Worm (Caenorhabditis elegans): ENCODE data around the gene chil-10.

Gene chil-10

ce11 chrX:950482-950881 is 7.2 kb upstream of the chil-10 start, which contains the start of gene arr-1:
Gene arr-1, plus strand, starts transcription at chrX:950782.
- no peak for TF ChIP-seq unc-62 (GFP tag; optimal IDR thresholded peaks at IDR 0.05)

- TF ChIP-seq unc-62 (GFP tag; optimal IDR thresholded peaks at IDR 0.05) = no peak
Measured at ce11 chrX:952557-953083, 5.1 kb upstream of the chil-10 start.

DNA sequence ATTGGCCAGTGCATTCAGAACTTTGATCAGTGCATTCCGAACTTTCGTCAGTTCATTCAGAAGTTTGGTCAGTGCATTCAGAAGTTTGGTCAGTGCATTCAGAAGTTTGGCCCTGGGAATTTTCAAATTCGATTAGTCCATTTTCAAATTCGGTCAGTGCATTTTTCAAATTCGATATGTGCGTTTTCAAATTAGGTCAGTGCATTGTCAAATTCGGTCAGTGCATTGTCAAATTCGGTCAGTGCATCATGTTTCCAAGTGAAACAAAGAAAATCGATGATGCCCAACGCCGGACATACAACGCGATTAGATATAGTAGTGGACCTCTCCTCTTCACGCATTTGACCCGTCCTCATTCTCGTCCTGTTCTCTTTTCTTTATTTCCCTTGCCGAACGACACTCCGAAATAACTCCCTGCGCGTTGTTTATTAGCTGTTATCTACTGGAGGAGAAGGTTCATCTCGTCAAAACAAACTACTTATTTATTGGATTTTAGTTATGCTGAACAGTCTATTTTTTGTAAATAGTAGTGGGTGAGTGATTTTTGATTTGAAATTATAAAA is 3.1 kb upstream of the chil-10 start, which contains the start of gene apm-3:
apm-3 (plus strand) TSS at position 477 of the 563 bp plus-strand sequence.
- TF ChIP-seq unc-62 (GFP tag; optimal IDR thresholded peaks at IDR 0.05) = no peak

- no peak for TF ChIP-seq unc-62 (GFP tag; optimal IDR thresholded peaks at IDR 0.05)
Measured at ce11 chrX:960139-960538, 2.5 kb downstream of the chil-10 start.

DNA sequence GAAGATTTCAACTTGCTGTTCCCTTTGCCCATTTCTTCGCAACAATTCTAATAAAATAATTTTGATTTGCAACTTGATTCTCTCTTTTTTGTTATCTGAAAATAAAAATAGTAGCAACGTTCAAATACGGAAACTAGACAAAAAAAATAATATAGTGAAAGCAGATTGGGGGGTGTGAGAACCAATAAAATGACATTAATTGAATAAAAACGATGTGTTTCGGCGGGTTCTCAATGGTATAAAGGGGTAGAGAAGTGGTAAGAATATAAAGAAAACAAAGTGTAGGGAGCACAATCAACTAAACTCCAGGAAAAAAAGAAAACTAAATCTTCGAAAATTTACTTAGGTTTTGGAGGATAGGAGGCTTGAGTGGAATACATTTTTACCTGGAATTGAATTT is 5.5 kb downstream of the chil-10 start, which contains the start of gene ncs-1:
ncs-1 (minus strand) TSS at position 101 of the 400 bp plus-strand sequence.
- TF ChIP-seq unc-62 (GFP tag; optimal IDR thresholded peaks at IDR 0.05) = no peak

ce11 chrX:970072-970471 is 12.4 kb downstream of the chil-10 start, which contains the start of gene C44C1.6:
Gene C44C1.6, minus strand, starts transcription at chrX:970270.
- no peak for TF ChIP-seq unc-62 (GFP tag; optimal IDR thresholded peaks at IDR 0.05)

- no peak for TF ChIP-seq unc-62 (GFP tag; optimal IDR thresholded peaks at IDR 0.05)
Measured at ce11 chrX:974499-975235, 17.0 kb downstream of the chil-10 start, which contains the start of gene vps-45. Gene vps-45, minus strand, starts transcription at chrX:974848.

ce11 chrX:975236-975535 is 17.5 kb downstream of the chil-10 start:
- no peak for TF ChIP-seq unc-62 (GFP tag; optimal IDR thresholded peaks at IDR 0.05)

ce11 chrX:977958-978686 is 20.4 kb downstream of the chil-10 start, which contains the start of gene abhd-3.2:
Gene abhd-3.2, minus strand, starts transcription at chrX:978008.
- TF ChIP-seq unc-62 (GFP tag; optimal IDR thresholded peaks at IDR 0.05) = no peak

- no peak for TF ChIP-seq unc-62 (GFP tag; optimal IDR thresholded peaks at IDR 0.05)
Measured at ce11 chrX:980252-981009, 22.8 kb downstream of the chil-10 start, which contains the start of gene C44C1.1. Gene C44C1.1, plus strand, starts transcription at chrX:980776.

ce11 chrX:982598-982997 is 24.9 kb downstream of the chil-10 start:
- no peak for TF ChIP-seq unc-62 (GFP tag; optimal IDR thresholded peaks at IDR 0.05)

DNA sequence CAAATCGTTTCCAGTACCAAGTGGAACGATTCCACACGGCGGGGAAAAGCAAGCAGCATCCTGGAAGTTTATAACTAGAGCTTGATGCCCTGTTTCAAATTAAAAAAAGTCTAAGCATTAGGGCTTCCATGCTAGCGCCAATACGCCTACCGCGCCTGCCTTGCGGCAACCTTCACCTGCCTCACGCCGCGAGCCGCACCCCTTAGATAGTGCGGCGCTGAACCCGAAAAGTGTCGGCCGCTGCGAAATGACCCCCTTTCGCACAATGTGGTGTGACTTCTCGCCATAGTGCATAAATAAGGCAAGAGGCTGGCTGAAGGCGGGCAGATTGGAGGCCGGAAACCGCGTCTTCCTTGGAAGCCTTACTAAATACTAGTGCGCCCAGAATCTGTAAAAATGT is 28.8 kb downstream of the chil-10 start:
- TF ChIP-seq unc-62 (GFP tag; optimal IDR thresholded peaks at IDR 0.05) = no peak

- TF ChIP-seq unc-62 (GFP tag; optimal IDR thresholded peaks at IDR 0.05) = no peak
Measured at ce11 chrX:991274-991673, 33.6 kb downstream of the chil-10 start, which contains the start of the genes C09E10.3 and dgk-1. Gene C09E10.3, minus strand, starts transcription at chrX:991374. Gene dgk-1, minus strand, starts transcription at chrX:991456.

DNA sequence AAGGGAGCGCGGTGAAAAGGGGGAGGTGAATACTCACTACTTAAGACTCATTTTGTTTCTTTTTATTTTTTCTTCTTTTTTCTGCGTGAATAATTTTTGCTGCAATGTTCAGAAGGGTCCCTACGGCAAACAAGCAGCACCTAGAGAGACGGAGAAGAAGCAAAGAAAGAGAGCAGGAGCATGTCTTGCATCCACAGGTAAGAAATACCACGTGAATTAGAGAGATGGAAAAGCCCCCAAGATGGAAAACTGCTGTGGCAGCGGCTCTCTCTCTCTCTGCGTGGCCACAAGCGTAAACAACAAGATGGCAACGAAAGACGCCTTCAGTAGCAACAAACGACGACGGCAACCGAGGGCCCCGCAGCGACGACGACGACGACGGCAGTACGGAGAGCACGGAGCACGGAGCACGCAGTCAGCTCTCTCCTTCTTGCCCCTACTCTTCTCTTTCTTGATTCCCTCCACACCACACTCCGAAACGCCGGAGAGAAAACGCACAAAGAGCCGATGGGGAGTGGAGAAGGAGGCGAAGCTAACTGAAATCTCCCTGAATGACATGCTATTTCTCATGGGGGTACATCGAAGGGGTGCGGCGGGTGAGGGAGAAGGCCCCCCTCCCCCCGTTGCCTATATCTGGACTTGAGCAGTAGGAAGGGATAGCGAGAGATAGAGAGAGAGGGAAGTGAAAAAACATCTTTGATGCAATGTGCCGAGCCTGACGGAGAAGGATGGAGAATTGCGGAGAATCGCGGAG is 35.1 kb downstream of the chil-10 start:
- no peak for TF ChIP-seq unc-62 (GFP tag; optimal IDR thresholded peaks at IDR 0.05)

DNA sequence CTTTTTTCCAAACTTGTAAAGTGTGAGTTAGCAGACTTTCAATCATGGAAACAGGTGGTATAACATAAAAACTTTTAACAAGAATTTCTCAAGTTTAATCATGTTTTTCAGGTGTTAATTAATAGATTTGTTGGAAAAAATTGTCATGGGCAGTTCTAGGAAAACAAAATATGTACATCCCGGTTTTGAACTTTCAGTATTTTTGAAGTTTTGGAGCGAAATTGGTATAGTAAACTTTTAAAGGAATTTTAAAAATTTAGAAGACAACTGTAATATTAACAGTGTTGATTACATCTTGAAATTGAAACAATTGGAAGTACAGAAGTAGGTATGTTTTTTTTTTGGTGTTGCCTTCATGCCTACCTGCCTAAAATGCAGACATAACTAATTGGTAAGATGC is 37.0 kb downstream of the chil-10 start:
- TF ChIP-seq unc-62 (GFP tag; optimal IDR thresholded peaks at IDR 0.05) = no peak

All from whole organism, dauer.